Worm (Caenorhabditis elegans): ENCODE results near the gene mrp-5.
A peak's percentile ranks its signal among the peaks of the same experiment; 100 is the strongest.

DNA sequence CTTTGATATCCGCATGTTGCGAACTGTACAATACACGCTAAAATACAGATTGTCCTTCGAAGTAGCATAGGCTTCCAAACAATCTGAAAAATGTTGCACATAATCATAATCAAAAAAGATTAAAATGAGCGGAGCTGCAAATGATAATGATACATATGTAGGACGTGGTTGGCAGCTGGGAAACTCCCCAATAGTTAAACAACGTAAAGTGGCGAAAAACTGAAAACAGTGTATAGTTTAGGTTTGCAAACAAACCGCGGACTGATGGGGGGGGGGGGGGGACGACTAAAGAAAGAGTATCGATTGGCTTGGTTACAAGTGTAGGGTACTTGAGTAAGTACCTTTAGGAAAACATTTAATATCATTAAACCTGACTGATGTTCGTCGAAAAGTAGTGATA lies 41.0 kb downstream of the mrp-5 start, which contains the start of gene hex-5:
- TF ChIP-seq F49E8.2 (tag; optimal IDR thresholded peaks at IDR 0.05; ENCODE audit: borderline replicate concordance): no peak
- no peak for TF ChIP-seq ztf-11 (tag; optimal IDR thresholded peaks at IDR 0.05)
- no peak for TF ChIP-seq nhr-77 (tag; optimal IDR thresholded peaks at IDR 0.05)
- peak in 1 of 2 experiments; percentile 40 for TF ChIP-seq unc-62 (GFP tag; optimal IDR thresholded peaks at IDR 0.05 in 1 of 2)
- no peak for TF ChIP-seq unc-62 (tag; optimal IDR thresholded peaks at IDR 0.05)
- no peak for TF ChIP-seq snpc-4 (tag; optimal IDR thresholded peaks at IDR 0.05)
- no peak for TF ChIP-seq ces-1 (GFP tag; optimal IDR thresholded peaks at IDR 0.05)
- TF ChIP-seq lin-39 (tag; optimal IDR thresholded peaks at IDR 0.05): no peak
- TF ChIP-seq nhr-28 (tag; optimal IDR thresholded peaks at IDR 0.05): no peak
- no peak for TF ChIP-seq skn-1 (tag; optimal IDR thresholded peaks at IDR 0.05)
- no peak for TF ChIP-seq unc-39 (tag; optimal IDR thresholded peaks at IDR 0.05)
- TF ChIP-seq lsy-2 (tag; optimal IDR thresholded peaks at IDR 0.05): no peak

All from whole organism, L4 larva.